Worm (Caenorhabditis elegans) whole organism, late embryonic: ENCODE results near the gene sas-7.

ENCODE experiments used
- ama-1 ChIP-seq: fragments of 150-350 bp; optimal IDR thresholded peaks from 2 replicates; lab custom pipeline; 2014
- ceh-22 ChIP-seq: sonication (generic microtip); optimal IDR thresholded peaks from 2 replicates; lab custom pipeline; 2017; ENCODE audit warnings: missing biosample characterization, missing genetic modification characterization
- ceh-45 ChIP-seq: fragments of 200-800 bp; sonication (Bioruptor generic); IDR thresholded peaks from 2 replicates; pipeline ENCODE4 v1.3.6; 2022; ENCODE audit warnings: missing genetic modification reagents, missing genetic modification characterization, missing compliant biosample characterization
- dve-1 ChIP-seq: sonication (generic microtip); optimal IDR thresholded peaks from 2 replicates; lab custom pipeline; 2017; ENCODE audit warnings: antibody characterized with exemption, mild to moderate bottlenecking, missing genetic modification characterization, missing compliant biosample characterization
- elt-2 ChIP-seq: sonication (generic microtip); optimal IDR thresholded peaks from 2 replicates; lab custom pipeline; 2016; ENCODE audit warnings: missing genetic modification reagents, missing genetic modification characterization, missing compliant biosample characterization
- fax-1 ChIP-seq: sonication (generic microtip); optimal IDR thresholded peaks from 2 replicates; lab custom pipeline; 2016; ENCODE audit warnings: missing genotype, missing genetic modification characterization, missing compliant biosample characterization
- lin-11 ChIP-seq: fragments of 200-800 bp; sonication (Bioruptor generic); optimal IDR thresholded peaks from 2 replicates; lab custom pipeline; 2018; ENCODE audit warnings: mild to moderate bottlenecking, missing genetic modification characterization, missing compliant biosample characterization
- ref-2 ChIP-seq: sonication (generic microtip); optimal IDR thresholded peaks from 2 replicates; lab custom pipeline; 2016; ENCODE audit warnings: missing genetic modification characterization, missing compliant biosample characterization

DNA sequence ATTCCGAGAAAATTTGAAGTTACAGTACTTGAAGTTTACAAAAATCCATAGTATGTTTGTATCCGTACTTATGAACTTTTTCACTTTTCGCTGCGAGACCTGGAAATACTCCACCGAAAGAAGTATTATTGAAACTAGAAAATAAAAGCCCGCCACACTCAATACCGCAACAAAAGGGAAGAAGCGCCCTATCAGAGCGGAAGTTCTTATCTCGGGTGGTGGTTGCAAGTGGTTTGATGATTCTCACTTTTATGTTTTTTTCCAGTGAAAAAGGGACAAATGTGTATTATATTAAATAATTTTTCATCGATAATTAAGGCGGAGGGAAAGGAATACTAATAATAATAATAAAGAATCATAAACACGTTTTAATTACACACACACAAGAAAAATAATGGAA, 6.6 kb upstream of the sas-7 start:
- no peak for TF ChIP-seq dve-1 (tag; lab: Kevin White, UChicago)
- TF ChIP-seq ceh-45 (GFP tag; lab: Robert Waterston, UW) = no peak
- TF ChIP-seq elt-2 = peak; percentile 39
- TF ChIP-seq ref-2 = no peak
- no peak for TF ChIP-seq fax-1 (tag; lab: Kevin White, UChicago)
- TF ChIP-seq ama-1 (lab: Kevin White, UChicago) = no peak
- no peak for TF ChIP-seq lin-11 (tag; lab: Kevin White, UChicago)
- TF ChIP-seq ceh-22 (tag; lab: Kevin White, UChicago) = no peak
